Fruit fly (Drosophila melanogaster) Kc167 (cell line): ENCODE results near the gene cold.

Source experiments
- h ChIP-seq: fragments of >200 bp; optimal IDR thresholded peaks from 3 replicates; lab custom pipeline; 2018; ENCODE audit warnings: missing external identifiers
- psq ChIP-seq: fragments of >200 bp; optimal IDR thresholded peaks from 2 replicates; lab custom pipeline; 2017; ENCODE audit warnings: missing external identifiers

dm6 chr2L:585268-585667, 11.2 kb downstream of the cold start:
- TF ChIP-seq h (lab: Kevin White, UChicago) = no peak
- TF ChIP-seq psq = no peak
